Fruit fly (Drosophila melanogaster) whole organism, embryonic: ENCODE measurements around the gene Slu7.

Experiments
- Antp ChIP-seq: fragments of 200-800 bp; sonication (Bioruptor generic); optimal IDR thresholded peaks from 3 replicates; lab custom pipeline; 2016; ENCODE audit warnings: missing biosample characterization, missing genetic modification characterization
- B-H1 ChIP-seq: fragments of 200-800 bp; sonication (Bioruptor generic); IDR thresholded peaks from 3 replicates; pipeline ENCODE4 v1.3.6; 2022; ENCODE audit warnings: missing biosample characterization, missing genetic modification characterization
- CG10462 ChIP-seq: fragments of 200-800 bp; sonication (Bioruptor generic); optimal IDR thresholded peaks from 2 replicates; lab custom pipeline; 2016; ENCODE audit warnings: missing biosample characterization, missing genetic modification characterization
- CG10654 ChIP-seq: fragments of 200-800 bp; sonication (Bioruptor generic); optimal IDR thresholded peaks from 2 replicates; lab custom pipeline; 2016; ENCODE audit warnings: missing biosample characterization, missing genetic modification characterization
- CG12236 ChIP-seq: fragments of 200-800 bp; sonication (Bioruptor generic); optimal IDR thresholded peaks from 2 replicates; lab custom pipeline; 2016; ENCODE audit warnings: missing biosample characterization, missing genetic modification characterization
- CG12299 ChIP-seq: fragments of 200-800 bp; sonication (Bioruptor generic); optimal IDR thresholded peaks from 2 replicates; lab custom pipeline; 2018; ENCODE audit warnings: missing biosample characterization, mild to moderate bottlenecking, missing genetic modification characterization
- CG13287 ChIP-seq: fragments of 200-800 bp; sonication (Bioruptor generic); IDR thresholded peaks from 2 replicates; pipeline ENCODE4 v1.3.6; 2022; ENCODE audit warnings: missing biosample characterization, missing genetic modification characterization; ENCODE audit not compliant: partially characterized antibody
- CG14441 ChIP-seq: fragments of 200-800 bp; sonication (Bioruptor generic); IDR thresholded peaks from 2 replicates; pipeline ENCODE4 v1.3.6; 2022; ENCODE audit warnings: missing biosample characterization, missing genetic modification characterization
- CG14667 ChIP-seq: fragments of 200-800 bp; sonication (Bioruptor generic); IDR thresholded peaks from 2 replicates; pipeline ENCODE4 v1.3.6; 2022; ENCODE audit warnings: missing biosample characterization, missing genetic modification characterization
- CG14965 ChIP-seq: fragments of 200-800 bp; sonication (Bioruptor generic); optimal IDR thresholded peaks from 2 replicates; lab custom pipeline; 2016; ENCODE audit warnings: missing biosample characterization, missing genetic modification characterization, borderline replicate concordance
- CG15696 ChIP-seq: fragments of 200-800 bp; sonication (Bioruptor generic); optimal IDR thresholded peaks from 2 replicates; lab custom pipeline; 2019; ENCODE audit warnings: missing biosample characterization, mild to moderate bottlenecking, missing genetic modification characterization, moderate library complexity
- CG17328 ChIP-seq: fragments of 200-800 bp; sonication (Bioruptor generic); IDR thresholded peaks from 2 replicates; pipeline ENCODE4 v1.3.6; 2022; ENCODE audit warnings: missing biosample characterization, missing genetic modification characterization
- CG17361 ChIP-seq: fragments of 200-800 bp; sonication (Bioruptor generic); IDR thresholded peaks from 3 replicates; pipeline ENCODE4 v1.3.6; 2022; ENCODE audit warnings: missing biosample characterization, missing genetic modification characterization
- CG17912 ChIP-seq: fragments of 200-800 bp; sonication (Bioruptor generic); optimal IDR thresholded peaks from 2 replicates; lab custom pipeline; 2018; ENCODE audit warnings: missing biosample characterization, mild to moderate bottlenecking, missing genetic modification characterization
- CG1832 ChIP-seq: fragments of 200-800 bp; sonication (Bioruptor generic); optimal IDR thresholded peaks from 2 replicates; lab custom pipeline; 2017; ENCODE audit warnings: missing biosample characterization, mild to moderate bottlenecking, missing genetic modification characterization, inconsistent platforms
- CG2116 ChIP-seq: fragments of 200-800 bp; sonication (Bioruptor generic); optimal IDR thresholded peaks from 3 replicates; lab custom pipeline; 2018; ENCODE audit warnings: missing biosample characterization, mild to moderate bottlenecking, missing genetic modification characterization
- CG30431 ChIP-seq: fragments of 200-800 bp; sonication (Bioruptor generic); optimal IDR thresholded peaks from 2 replicates; lab custom pipeline; 2017; ENCODE audit warnings: missing biosample characterization, missing genetic modification characterization
- CG3847 ChIP-seq: fragments of 200-800 bp; sonication (Bioruptor generic); IDR thresholded peaks from 2 replicates; pipeline ENCODE4 v1.3.6; 2022; ENCODE audit warnings: missing biosample characterization, missing genetic modification characterization
- CG6791 ChIP-seq: fragments of 200-800 bp; sonication (Bioruptor generic); IDR thresholded peaks from 3 replicates; pipeline ENCODE4 v1.3.6; 2022; ENCODE audit warnings: missing biosample characterization, missing genetic modification characterization; ENCODE audit not compliant: partially characterized antibody
- CG7786 ChIP-seq: fragments of 200-800 bp; sonication (Bioruptor generic); optimal IDR thresholded peaks from 2 replicates; lab custom pipeline; 2016; ENCODE audit warnings: missing biosample characterization, missing genetic modification characterization
- CG7963 ChIP-seq: fragments of 200-800 bp; sonication (Bioruptor generic); IDR thresholded peaks from 3 replicates; pipeline ENCODE4 v1.3.6; 2022; ENCODE audit warnings: missing biosample characterization, missing genetic modification characterization; ENCODE audit not compliant: partially characterized antibody
- CG8765 ChIP-seq: fragments of 200-800 bp; sonication (Bioruptor generic); IDR thresholded peaks from 2 replicates; pipeline ENCODE4 v1.3.6; 2022; ENCODE audit warnings: missing biosample characterization, missing genetic modification characterization
- CG9932 ChIP-seq: fragments of 200-800 bp; sonication (Bioruptor generic); IDR thresholded peaks from 2 replicates; pipeline ENCODE4 v1.3.6; 2022; ENCODE audit warnings: missing biosample characterization, missing genetic modification characterization
- Chrac-16 ChIP-seq: fragments of 200-800 bp; sonication (Bioruptor generic); optimal IDR thresholded peaks from 3 replicates; lab custom pipeline; 2016; ENCODE audit warnings: missing biosample characterization, missing genetic modification characterization
- D ChIP-seq, 2 experiments: fragments of 200-800 bp in 1 of 2; fragments of >200 bp in 1 of 2; sonication (Bioruptor generic) in 1 of 2; optimal IDR thresholded peaks; 2 replicates in 1 of 2; 3 replicates in 1 of 2; lab custom pipeline; 2017; ENCODE audit warnings: mild to moderate bottlenecking in 1 of 2, missing biosample characterization in 1 of 2, missing genetic modification characterization in 1 of 2, missing genetic modification reagents in 1 of 2
- Doc2 ChIP-seq: fragments of 200-800 bp; sonication (Bioruptor generic); IDR thresholded peaks from 2 replicates; pipeline ENCODE4 v1.3.6; 2022; ENCODE audit warnings: missing biosample characterization, missing genetic modification characterization
- E2f2 ChIP-seq: fragments of 200-800 bp; sonication (Bioruptor generic); IDR thresholded peaks from 2 replicates; pipeline ENCODE4 v1.3.6; 2022; ENCODE audit warnings: missing biosample characterization, missing genetic modification characterization
- Fer3 ChIP-seq: fragments of 200-800 bp; sonication (Bioruptor generic); optimal IDR thresholded peaks from 2 replicates; lab custom pipeline; 2018; ENCODE audit warnings: missing biosample characterization, mild to moderate bottlenecking, missing genetic modification characterization, moderate library complexity
- HmgZ ChIP-seq: fragments of 200-800 bp; sonication (Bioruptor generic); optimal IDR thresholded peaks from 2 replicates; lab custom pipeline; 2018; ENCODE audit warnings: missing biosample characterization, mild to moderate bottlenecking, missing genetic modification characterization
- Hr78 ChIP-seq, 2 experiments: fragments of 200-800 bp in 1 of 2; fragments of >200 bp in 1 of 2; sonication (Bioruptor generic) in 1 of 2; optimal IDR thresholded peaks; 2 replicates each; lab custom pipeline; 2017 to 2019; ENCODE audit warnings: missing biosample characterization in 2 of 2, missing genetic modification characterization in 2 of 2, mild to moderate bottlenecking in 1 of 2, moderate library complexity in 1 of 2
- MTF-1 ChIP-seq: fragments of 200-800 bp; sonication (Bioruptor generic); optimal IDR thresholded peaks from 2 replicates; lab custom pipeline; 2018; ENCODE audit warnings: missing biosample characterization, mild to moderate bottlenecking, missing genetic modification characterization, borderline replicate concordance
- Med ChIP-seq: fragments of 200-800 bp; sonication (Bioruptor generic); peaks from one replicate; lab custom pipeline; 2016; ENCODE audit warnings: missing biosample characterization, missing genetic modification characterization, mild to moderate bottlenecking, inconsistent platforms, moderate library complexity
- PHDP ChIP-seq: fragments of 200-800 bp; sonication (Bioruptor generic); optimal IDR thresholded peaks from 3 replicates; lab custom pipeline; 2018; ENCODE audit warnings: missing biosample characterization, mild to moderate bottlenecking, missing genetic modification characterization, moderate library complexity
- Ravus ChIP-seq: fragments of 200-800 bp; sonication (Bioruptor generic); IDR thresholded peaks from 2 replicates; pipeline ENCODE4 v1.3.6; 2022; ENCODE audit warnings: missing biosample characterization, missing genetic modification characterization
- Tbp ChIP-seq: fragments of >200 bp; optimal IDR thresholded peaks from 2 replicates; lab custom pipeline; 2018; ENCODE audit warnings: missing biosample characterization, missing genetic modification characterization
- ci ChIP-seq: fragments of 200-800 bp; sonication (Bioruptor generic); IDR thresholded peaks from 3 replicates; pipeline ENCODE4 v1.3.6; 2022; ENCODE audit warnings: missing biosample characterization, missing genetic modification characterization
- corto ChIP-seq: fragments of 200-800 bp; sonication (Bioruptor generic); optimal IDR thresholded peaks from 2 replicates; lab custom pipeline; 2016; ENCODE audit warnings: missing biosample characterization, mild to moderate bottlenecking, missing genetic modification characterization, moderate library complexity
- ewg ChIP-seq: fragments of 200-800 bp; sonication (Bioruptor generic); optimal IDR thresholded peaks from 3 replicates; lab custom pipeline; 2017; ENCODE audit warnings: mild to moderate bottlenecking, missing biosample characterization, missing genetic modification reagents, missing genetic modification characterization
- gsb ChIP-seq: fragments of 200-800 bp; sonication (Bioruptor generic); IDR thresholded peaks from 2 replicates; pipeline ENCODE4 v1.3.6; 2022; ENCODE audit warnings: missing biosample characterization, missing genetic modification characterization
- hkb ChIP-seq, 2 experiments: fragments of 200-800 bp in 1 of 2; fragments of >200 bp in 1 of 2; sonication (Bioruptor generic) in 1 of 2; IDR thresholded peaks in 1 of 2; optimal IDR thresholded peaks in 1 of 2; 2 replicates each; pipeline versions ENCODE4 v1.3.6 to Lab custom; 2017 to 2022; ENCODE audit warnings: missing biosample characterization in 1 of 2, missing genetic modification characterization in 1 of 2
- insv ChIP-seq, 2 experiments: fragments of 200-800 bp; sonication (Bioruptor generic); optimal IDR thresholded peaks; 3 replicates each; lab custom pipeline; 2016 to 2018; ENCODE audit warnings: missing biosample characterization in 2 of 2, missing genetic modification characterization in 2 of 2
- kni ChIP-seq: fragments of 200-800 bp; sonication (Bioruptor generic); optimal IDR thresholded peaks from 3 replicates; lab custom pipeline; 2017; ENCODE audit warnings: mild to moderate bottlenecking, missing biosample characterization, missing genetic modification reagents, missing genetic modification characterization
- oc ChIP-seq: fragments of 200-800 bp; sonication (Bioruptor generic); optimal IDR thresholded peaks from 2 replicates; lab custom pipeline; 2018; ENCODE audit warnings: missing biosample characterization, mild to moderate bottlenecking, missing genetic modification characterization, moderate library complexity
- pnt ChIP-seq: fragments of 200-800 bp; sonication (Bioruptor generic); optimal IDR thresholded peaks from 3 replicates; lab custom pipeline; 2016; ENCODE audit warnings: missing biosample characterization, missing genetic modification characterization
- psq ChIP-seq: fragments of 200-800 bp; sonication (Bioruptor generic); optimal IDR thresholded peaks from 2 replicates; lab custom pipeline; 2017; ENCODE audit warnings: missing biosample characterization, missing genetic modification characterization
- scrt ChIP-seq: fragments of 200-800 bp; sonication (Bioruptor generic); optimal IDR thresholded peaks from 2 replicates; lab custom pipeline; 2018; ENCODE audit warnings: missing biosample characterization, mild to moderate bottlenecking, missing genetic modification characterization, moderate library complexity
- sens-2 ChIP-seq: fragments of 200-800 bp; sonication (Bioruptor generic); IDR thresholded peaks from 2 replicates; pipeline ENCODE4 v1.3.6; 2022; ENCODE audit warnings: missing biosample characterization, missing genetic modification characterization
- so ChIP-seq: fragments of 200-800 bp; sonication (Bioruptor generic); IDR thresholded peaks from 3 replicates; pipeline ENCODE4 v1.3.6; 2022; ENCODE audit warnings: missing biosample characterization, missing genetic modification characterization
- stc ChIP-seq: fragments of 200-800 bp; sonication (Bioruptor generic); IDR thresholded peaks from 2 replicates; pipeline ENCODE4 v1.3.6; 2022; ENCODE audit warnings: missing biosample characterization, missing genetic modification characterization
- tap ChIP-seq: fragments of 200-800 bp; optimal IDR thresholded peaks from 3 replicates; lab custom pipeline; 2019; ENCODE audit warnings: missing biosample characterization, mild to moderate bottlenecking, missing genetic modification characterization, moderate library complexity
- unc-4 ChIP-seq: fragments of 200-800 bp; sonication (Bioruptor generic); IDR thresholded peaks from 2 replicates; pipeline ENCODE4 v1.3.6; 2022; ENCODE audit warnings: missing biosample characterization, missing genetic modification characterization; ENCODE audit not compliant: partially characterized antibody

Slu7 gene

dm6 chr3R:29064682-29065100 lies 25.8 kb upstream of the Slu7 start (continued):
- TF ChIP-seq CG14667 (GFP tag; lab: Robert Waterston, UW) (no peak), stc (no peak), scrt (GFP tag; lab: Kevin White, UChicago) (no peak), PHDP (tag; lab: Kevin White, UChicago) (no peak), Fer3 (no peak), kni (GFP tag; lab: Kevin White, UChicago) (peak; percentile 14), E2f2 (GFP tag; lab: Robert Waterston, UW) (no peak), unc-4 (no peak), CG9932 (GFP tag; lab: Robert Waterston, UW) (no peak), CG7786 (GFP tag; lab: Kevin White, UChicago) (no peak), CG10462 (no peak), CG8765 (no peak), Ravus (GFP tag; lab: Robert Waterston, UW) (no peak), CG17328 (no peak), psq (GFP tag; lab: Kevin White, UChicago) (no peak), Antp (GFP tag; lab: Kevin White, UChicago) (no peak), oc (tag; lab: Kevin White, UChicago) (no peak), B-H1 (GFP tag; lab: Robert Waterston, UW) (no peak), CG1832 (GFP tag; lab: Kevin White, UChicago) (no peak), insv (GFP tag; optimal IDR thresholded peaks at IDR 0.05; lab: Kevin White, UChicago) (no peak), so (GFP tag; lab: Robert Waterston, UW) (no peak), Hr78 (GFP tag; optimal IDR thresholded peaks at IDR 0.05; lab: Kevin White, UChicago) (peak in 1 of 2 experiments; percentile 78), Med (GFP tag; lab: Kevin White, UChicago) (peak; percentile 60), CG13287 (no peak), HmgZ (tag; lab: Kevin White, UChicago) (no peak), CG15696 (tag; lab: Kevin White, UChicago) (no peak), CG2116 (GFP tag; lab: Kevin White, UChicago) (no peak), ewg (peak; percentile 87), pnt (no peak), Doc2 (GFP tag; lab: Robert Waterston, UW) (no peak), CG14441 (GFP tag; lab: Robert Waterston, UW) (no peak), hkb (optimal IDR thresholded peaks at IDR 0.05; lab: Kevin White, UChicago) (no peak), hkb (GFP tag; IDR thresholded peaks at IDR 0.05; lab: Robert Waterston, UW) (no peak), CG6791 (GFP tag; lab: Robert Waterston, UW) (no peak), CG3847 (GFP tag; lab: Robert Waterston, UW) (no peak), CG17361 (no peak), sens-2 (GFP tag; lab: Robert Waterston, UW) (no peak), CG7963 (no peak), gsb (GFP tag; lab: Robert Waterston, UW) (no peak), D (optimal IDR thresholded peaks at IDR 0.05; lab: Kevin White, UChicago) (no peak), D (GFP tag; optimal IDR thresholded peaks at IDR 0.05; lab: Kevin White, UChicago) (no peak), CG30431 (GFP tag; lab: Kevin White, UChicago) (no peak), Chrac-16 (GFP tag; lab: Kevin White, UChicago) (no peak), CG17912 (GFP tag; lab: Kevin White, UChicago) (no peak), CG14965 (GFP tag; lab: Kevin White, UChicago) (no peak), corto (no peak), MTF-1 (no peak), CG12299 (tag; lab: Kevin White, UChicago) (no peak), tap (tag; lab: Kevin White, UChicago) (no peak), CG10654 (no peak), CG12236 (no peak), Tbp (GFP tag; lab: Kevin White, UChicago) (no peak), ci (GFP tag; lab: Robert Waterston, UW) (no peak)
